Worm (Caenorhabditis elegans) whole organism, young adult: Measurements from ENCODE around the gene Y53G8AL.4.

ENCODE experiments used
- B0336.3 ChIP-seq: fragments of 200-800 bp; sonication (Bioruptor generic); IDR thresholded peaks from 2 replicates; pipeline ENCODE4 v1.3.6; 2022; ENCODE audit warnings: missing genetic modification characterization, missing compliant biosample characterization
- C06A6.2 ChIP-seq: fragments of 200-800 bp; sonication (Bioruptor generic); conservative IDR thresholded peaks from 2 replicates; pipeline ENCODE4 v1.3.6; 2022; ENCODE audit warnings: missing genetic modification characterization, missing compliant biosample characterization
- F10E7.11 ChIP-seq: sonication (generic microtip); optimal IDR thresholded peaks from 2 replicates; lab custom pipeline; 2017; ENCODE audit warnings: mild to moderate bottlenecking, missing genetic modification characterization, moderate library complexity, missing compliant biosample characterization
- F55B11.4 ChIP-seq: sonication (generic microtip); optimal IDR thresholded peaks from 2 replicates; lab custom pipeline; 2016; ENCODE audit warnings: missing compliant biosample characterization, missing genetic modification characterization, borderline replicate concordance; ENCODE audit not compliant: insufficient read depth
- F57A8.1 ChIP-seq: fragments of 200-800 bp; sonication (Bioruptor generic); optimal IDR thresholded peaks from 2 replicates; lab custom pipeline; 2018; ENCODE audit warnings: mild to moderate bottlenecking, missing genetic modification characterization, moderate library complexity, missing compliant biosample characterization
- F57C9.4 ChIP-seq: sonication (generic microtip); optimal IDR thresholded peaks from 2 replicates; lab custom pipeline; 2017; ENCODE audit warnings: mild to moderate bottlenecking, missing genetic modification characterization, missing compliant biosample characterization
- K12H6.12 ChIP-seq: fragments of 200-800 bp; sonication (Bioruptor generic); optimal IDR thresholded peaks from 2 replicates; lab custom pipeline; 2018; ENCODE audit warnings: mild to moderate bottlenecking, missing genetic modification characterization, missing compliant biosample characterization
- T07F8.4 ChIP-seq: sonication (generic microtip); optimal IDR thresholded peaks from 2 replicates; lab custom pipeline; 2016; ENCODE audit warnings: mild to moderate bottlenecking, missing genetic modification characterization, moderate library complexity, missing compliant biosample characterization
- Y53F4B.3 ChIP-seq: fragments of 200-800 bp; sonication (Bioruptor generic); IDR thresholded peaks from 2 replicates; pipeline ENCODE4 v1.3.6; 2022; ENCODE audit warnings: missing genetic modification reagents, missing genetic modification characterization, missing compliant biosample characterization
- ZK185.1 ChIP-seq: sonication (generic microtip); optimal IDR thresholded peaks from 2 replicates; lab custom pipeline; 2016; ENCODE audit warnings: mild to moderate bottlenecking, missing genetic modification characterization, missing compliant biosample characterization; ENCODE audit not compliant: poor library complexity, severe bottlenecking
- aptf-3 ChIP-seq: fragments of 200-800 bp; sonication (Bioruptor generic); IDR thresholded peaks from 2 replicates; pipeline ENCODE4 v1.3.6; 2022; ENCODE audit warnings: missing genetic modification characterization, missing compliant biosample characterization
- attf-3 ChIP-seq: fragments of 200-800 bp; sonication (Bioruptor generic); conservative IDR thresholded peaks from 2 replicates; pipeline ENCODE4 v1.3.6; 2022; ENCODE audit warnings: missing genetic modification reagents, missing genetic modification characterization, missing compliant biosample characterization
- attf-6 ChIP-seq: fragments of 200-800 bp; sonication (Bioruptor generic); IDR thresholded peaks from 2 replicates; pipeline ENCODE4 v1.3.6; 2022; ENCODE audit warnings: missing genetic modification reagents, missing genetic modification characterization, missing compliant biosample characterization
- bed-1 ChIP-seq: fragments of 200-800 bp; sonication (Bioruptor generic); IDR thresholded peaks from 2 replicates; pipeline ENCODE4 v1.3.6; 2022; ENCODE audit warnings: missing genetic modification reagents, missing genetic modification characterization, missing compliant biosample characterization
- ccch-3 ChIP-seq: fragments of 200-800 bp; sonication (Bioruptor generic); optimal IDR thresholded peaks from 2 replicates; lab custom pipeline; 2018; ENCODE audit warnings: mild to moderate bottlenecking, missing genetic modification characterization, missing compliant biosample characterization
- cebp-2 ChIP-seq: fragments of 200-800 bp; sonication (Bioruptor generic); IDR thresholded peaks from 2 replicates; pipeline ENCODE4 v1.3.6; 2022; ENCODE audit warnings: missing genetic modification characterization, missing compliant biosample characterization
- ceh-100 ChIP-seq: fragments of 200-800 bp; sonication (Bioruptor generic); IDR thresholded peaks from 2 replicates; pipeline ENCODE4 v1.3.6; 2022; ENCODE audit warnings: missing genetic modification reagents, missing genetic modification characterization, missing compliant biosample characterization
- ceh-79 ChIP-seq: sonication (generic microtip); optimal IDR thresholded peaks from 2 replicates; lab custom pipeline; 2017; ENCODE audit warnings: mild to moderate bottlenecking, missing genetic modification characterization, missing compliant biosample characterization
- ceh-91 ChIP-seq: fragments of 200-800 bp; sonication (Bioruptor generic); IDR thresholded peaks from 2 replicates; pipeline ENCODE4 v1.3.6; 2022; ENCODE audit warnings: missing genetic modification reagents, missing genetic modification characterization, missing compliant biosample characterization
- chd-7 ChIP-seq: sonication (generic microtip); optimal IDR thresholded peaks from 2 replicates; lab custom pipeline; 2016; ENCODE audit warnings: mild to moderate bottlenecking, missing genetic modification characterization, moderate library complexity, missing compliant biosample characterization
- die-1 ChIP-seq: sonication (generic microtip); optimal IDR thresholded peaks from 2 replicates; lab custom pipeline; 2016; ENCODE audit warnings: missing genotype, mild to moderate bottlenecking, missing genetic modification characterization, missing compliant biosample characterization
- fkh-3 ChIP-seq: sonication (generic microtip); optimal IDR thresholded peaks from 2 replicates; lab custom pipeline; 2016; ENCODE audit warnings: mild to moderate bottlenecking, missing genetic modification characterization, missing compliant biosample characterization
- let-526 ChIP-seq: fragments of 200-800 bp; sonication (Bioruptor generic); IDR thresholded peaks from 2 replicates; pipeline ENCODE4 v1.3.6; 2022; ENCODE audit warnings: missing genetic modification reagents, missing genetic modification characterization, missing compliant biosample characterization
- let-607 ChIP-seq, 2 experiments: fragments of 200-800 bp in 1 of 2; sonication (Bioruptor generic) in 1 of 2; sonication (generic microtip) in 1 of 2; optimal IDR thresholded peaks; 2 replicates each; lab custom pipeline; 2016 to 2018; ENCODE audit warnings: mild to moderate bottlenecking in 2 of 2, missing compliant biosample characterization in 2 of 2, missing genetic modification characterization in 2 of 2, moderate library complexity in 2 of 2, missing genotype in 1 of 2
- lsy-27 ChIP-seq: sonication (generic microtip); optimal IDR thresholded peaks from 2 replicates; lab custom pipeline; 2017; ENCODE audit warnings: missing genetic modification characterization, mild to moderate bottlenecking, missing compliant biosample characterization, antibody characterized with exemption, missing genotype, borderline replicate concordance; ENCODE audit not compliant: insufficient read depth
- madf-10 ChIP-seq: sonication (generic microtip); optimal IDR thresholded peaks from 2 replicates; lab custom pipeline; 2016; ENCODE audit warnings: mild to moderate bottlenecking, missing genetic modification characterization, missing compliant biosample characterization
- mel-28 ChIP-seq: sonication (generic microtip); optimal IDR thresholded peaks from 2 replicates; lab custom pipeline; 2016; ENCODE audit warnings: borderline replicate concordance, mild to moderate bottlenecking, missing genetic modification characterization, missing compliant biosample characterization
- mxl-1 ChIP-seq: sonication (generic microtip); optimal IDR thresholded peaks from 2 replicates; lab custom pipeline; 2016; ENCODE audit warnings: missing genetic modification characterization, missing compliant biosample characterization
- nhr-27 ChIP-seq: fragments of 200-800 bp; sonication (Bioruptor generic); optimal IDR thresholded peaks from 2 replicates; lab custom pipeline; 2018; ENCODE audit warnings: mild to moderate bottlenecking, missing genetic modification characterization, moderate library complexity, missing compliant biosample characterization
- nhr-80 ChIP-seq: sonication (generic microtip); optimal IDR thresholded peaks from 2 replicates; lab custom pipeline; 2016; ENCODE audit warnings: missing genetic modification characterization, missing compliant biosample characterization
- rpc-1 ChIP-seq, 2 experiments: fragments of 150-350 bp in 1 of 2; sonication (generic microtip) in 1 of 2; optimal IDR thresholded peaks; 2 replicates each; lab custom pipeline; 2014 to 2018; ENCODE audit warnings: missing biosample characterization in 1 of 2, missing genetic modification characterization in 1 of 2, missing genetic modification reagents in 1 of 2, missing genotype in 1 of 2
- snpc-4 ChIP-seq, 5 experiments: fragments of 150-350 bp in 1 of 5; sonication (generic microtip) in 4 of 5; optimal IDR thresholded peaks; 2 replicates each; lab custom pipeline; 2014 to 2018; ENCODE audit warnings: missing genetic modification characterization in 5 of 5, missing biosample characterization in 3 of 5, antibody characterized with exemption in 2 of 5, mild to moderate bottlenecking in 2 of 5, missing compliant biosample characterization in 2 of 5, missing genotype in 2 of 5, moderate library complexity in 2 of 5, missing genetic modification reagents in 1 of 5
- somi-1 ChIP-seq: fragments of 200-800 bp; sonication (Bioruptor generic); optimal IDR thresholded peaks from 2 replicates; lab custom pipeline; 2018; ENCODE audit warnings: mild to moderate bottlenecking, missing genetic modification characterization, missing compliant biosample characterization
- tbx-9 ChIP-seq: sonication (generic microtip); optimal IDR thresholded peaks from 2 replicates; lab custom pipeline; 2016; ENCODE audit warnings: borderline replicate concordance, missing genetic modification characterization, inconsistent platforms, missing compliant biosample characterization
- tlf-1 ChIP-seq: fragments of 200-800 bp; sonication (Bioruptor generic); optimal IDR thresholded peaks from 2 replicates; lab custom pipeline; 2018; ENCODE audit warnings: mild to moderate bottlenecking, missing genetic modification characterization, missing compliant biosample characterization
- unc-130 ChIP-seq: sonication (generic microtip); optimal IDR thresholded peaks from 2 replicates; lab custom pipeline; 2016; ENCODE audit warnings: missing genetic modification reagents, missing genetic modification characterization, missing compliant biosample characterization
- xnd-1 ChIP-seq: sonication (generic microtip); optimal IDR thresholded peaks from 2 replicates; lab custom pipeline; 2016; ENCODE audit warnings: missing genotype, missing genetic modification reagents, missing genetic modification characterization, missing compliant biosample characterization
- zim-3 ChIP-seq: sonication (generic microtip); optimal IDR thresholded peaks from 2 replicates; lab custom pipeline; 2017; ENCODE audit warnings: mild to moderate bottlenecking, missing genetic modification characterization, moderate library complexity, missing compliant biosample characterization
- ztf-25 ChIP-seq: fragments of 200-800 bp; sonication (Bioruptor generic); IDR thresholded peaks from 2 replicates; pipeline ENCODE4 v1.3.6; 2022; ENCODE audit warnings: missing genetic modification reagents, missing genetic modification characterization, missing compliant biosample characterization
- ztf-26 ChIP-seq: sonication (generic microtip); optimal IDR thresholded peaks from 2 replicates; lab custom pipeline; 2017; ENCODE audit warnings: missing genetic modification characterization, missing compliant biosample characterization

The Y53G8AL.4 gene

ce11 chrIII:3249038-3249420 is 1.4 kb downstream of the Y53G8AL.4 start (continued):
- TF ChIP-seq attf-3 (GFP tag; lab: Robert Waterston, UW) = no peak
- TF ChIP-seq F10E7.11 (tag; lab: Kevin White, UChicago) = peak; percentile 10
- TF ChIP-seq ceh-100 (GFP tag; lab: Robert Waterston, UW) = peak; percentile 47
- no peak for TF ChIP-seq mel-28 (tag; lab: Kevin White, UChicago)
- peak; percentile 4 for TF ChIP-seq ztf-26 (tag; lab: Kevin White, UChicago)
- 0 out of 2 replicates have a peak, but pooled peaks have one; percentile 58 for TF ChIP-seq aptf-3 (GFP tag; lab: Robert Waterston, UW)
- no peak for TF ChIP-seq C06A6.2 (GFP tag; lab: Robert Waterston, UW)
- TF ChIP-seq mxl-1 = peak; percentile 88
- TF ChIP-seq lsy-27 (tag; lab: Kevin White, UChicago) = no peak
- TF ChIP-seq cebp-2 = peak; percentile 90
- peak; percentile 46 for TF ChIP-seq unc-130 (GFP tag; lab: Kevin White, UChicago)
- TF ChIP-seq tlf-1 (GFP tag; lab: Kevin White, UChicago) = peak; percentile 33
- peak; percentile 28 for TF ChIP-seq F57C9.4 (tag; lab: Kevin White, UChicago)
- TF ChIP-seq K12H6.12 (tag; lab: Kevin White, UChicago) = no peak
- TF ChIP-seq ZK185.1 = no peak
- TF ChIP-seq somi-1 = no peak
- TF ChIP-seq fkh-3 (tag; lab: Kevin White, UChicago) = no peak
- TF ChIP-seq let-607 (tag; optimal IDR thresholded peaks at IDR 0.05; lab: Kevin White, UChicago) = peak; percentile 0 to 53
- no peak for TF ChIP-seq let-526 (GFP tag; lab: Robert Waterston, UW)
- peak; percentile 4 for TF ChIP-seq xnd-1 (tag; lab: Kevin White, UChicago)
- no peak for TF ChIP-seq nhr-27 (tag; lab: Kevin White, UChicago)
- TF ChIP-seq nhr-80 (tag; lab: Kevin White, UChicago) = no peak
- no peak for TF ChIP-seq chd-7 (tag; lab: Kevin White, UChicago)
- no peak for TF ChIP-seq bed-1 (GFP tag; lab: Robert Waterston, UW)
- peak; percentile 84 for TF ChIP-seq rpc-1 (optimal IDR thresholded peaks at IDR 0.05; lab: Kevin White, UChicago)
- peak; percentile 98 for TF ChIP-seq rpc-1 (tag; optimal IDR thresholded peaks at IDR 0.05; lab: Kevin White, UChicago)
- TF ChIP-seq madf-10 (tag; lab: Kevin White, UChicago) = peak; percentile 61
- peak; percentile 33; the same call in 1 of the 2 replicates for TF ChIP-seq B0336.3 (GFP tag; lab: Robert Waterston, UW)
- TF ChIP-seq ceh-91 (GFP tag; lab: Robert Waterston, UW) = no peak
- TF ChIP-seq Y53F4B.3 (GFP tag; lab: Robert Waterston, UW) = no peak; the same call in 1 of the 2 replicates
- no peak for TF ChIP-seq F55B11.4
- peak; percentile 61 for TF ChIP-seq T07F8.4 (tag; lab: Kevin White, UChicago)
- peak; percentile 26 for TF ChIP-seq ceh-79 (tag; lab: Kevin White, UChicago)
- no peak for TF ChIP-seq ccch-3
- TF ChIP-seq attf-6 = peak; percentile 68; the same call in 1 of the 2 replicates
- TF ChIP-seq zim-3 (tag; lab: Kevin White, UChicago) = peak; percentile 73
- no peak for TF ChIP-seq F57A8.1
- TF ChIP-seq ztf-25 (GFP tag; lab: Robert Waterston, UW) = peak; percentile 82
- TF ChIP-seq snpc-4 (GFP tag; optimal IDR thresholded peaks at IDR 0.05; lab: Kevin White, UChicago) = no peak
- TF ChIP-seq snpc-4 (tag; optimal IDR thresholded peaks at IDR 0.05; lab: Kevin White, UChicago) = peak in 1 of 4 experiments; percentile 43
- TF ChIP-seq die-1 = peak; percentile 87
- no peak for TF ChIP-seq tbx-9 (tag; lab: Kevin White, UChicago)
